Worm (Caenorhabditis elegans) whole organism, L2 larva: ENCODE measurements around the gene F13B6.2.
A peak's percentile ranks its signal among the peaks of the same experiment; 100 is the strongest.

Experiments used
- F13H6.1 ChIP-seq: sonication (generic microtip); optimal IDR thresholded peaks from 2 replicates; lab custom pipeline; 2016; ENCODE audit warnings: missing genetic modification characterization, missing compliant biosample characterization
- R02D3.7 ChIP-seq: fragments of 150-350 bp; optimal IDR thresholded peaks from 2 replicates; lab custom pipeline; 2014; ENCODE audit warnings: missing biosample characterization, missing genetic modification characterization
- Y55F3AM.14 ChIP-seq: fragments of 200-800 bp; sonication (Bioruptor generic); optimal IDR thresholded peaks from 2 replicates; lab custom pipeline; 2018; ENCODE audit warnings: mild to moderate bottlenecking, missing genetic modification characterization, missing compliant biosample characterization
- alr-1 ChIP-seq: fragments of 150-350 bp; optimal IDR thresholded peaks from 2 replicates; lab custom pipeline; 2014; ENCODE audit warnings: missing biosample characterization, missing genetic modification characterization
- aly-2 ChIP-seq: fragments of 150-350 bp; optimal IDR thresholded peaks from 2 replicates; lab custom pipeline; 2014; ENCODE audit warnings: missing biosample characterization, missing genetic modification characterization
- ama-1 ChIP-seq: fragments of 150-350 bp; optimal IDR thresholded peaks from 2 replicates; lab custom pipeline; 2018; ENCODE audit warnings: inconsistent platforms
- blmp-1 ChIP-seq: sonication (generic microtip); optimal IDR thresholded peaks from 2 replicates; lab custom pipeline; 2017; ENCODE audit warnings: missing genetic modification characterization, mild to moderate bottlenecking, missing compliant biosample characterization, antibody characterized with exemption, moderate library complexity; ENCODE audit not compliant: insufficient read depth
- ceh-16 ChIP-seq: fragments of 150-350 bp; optimal IDR thresholded peaks from 2 replicates; lab custom pipeline; 2014; ENCODE audit warnings: missing biosample characterization, missing genetic modification characterization
- crh-2 ChIP-seq: sonication (generic microtip); optimal IDR thresholded peaks from 2 replicates; lab custom pipeline; 2017; ENCODE audit warnings: missing biosample characterization, missing genetic modification characterization
- egl-27 ChIP-seq: sonication (generic microtip); optimal IDR thresholded peaks from 3 replicates; lab custom pipeline; 2017; ENCODE audit warnings: missing biosample characterization, missing genetic modification reagents, missing genetic modification characterization
- elt-1 ChIP-seq: fragments of 150-350 bp; optimal IDR thresholded peaks from 2 replicates; lab custom pipeline; 2014; ENCODE audit warnings: missing biosample characterization, missing genetic modification characterization
- fos-1 ChIP-seq: fragments of 150-350 bp; optimal IDR thresholded peaks from 2 replicates; lab custom pipeline; 2014; ENCODE audit warnings: missing biosample characterization, missing genetic modification characterization
- gmeb-1 ChIP-seq: fragments of 150-350 bp; optimal IDR thresholded peaks from 2 replicates; lab custom pipeline; 2014; ENCODE audit warnings: missing biosample characterization, missing genetic modification characterization
- lin-13 ChIP-seq: fragments of 150-350 bp; optimal IDR thresholded peaks from 2 replicates; lab custom pipeline; 2014; ENCODE audit warnings: missing biosample characterization, missing genetic modification reagents, missing genetic modification characterization
- lin-39 ChIP-seq: fragments of 150-350 bp; optimal IDR thresholded peaks from 2 replicates; lab custom pipeline; 2014; ENCODE audit warnings: missing biosample characterization, missing genetic modification reagents, missing genetic modification characterization
- lsy-2 ChIP-seq, 2 experiments: fragments of 150-350 bp in 1 of 2; sonication (generic microtip) in 1 of 2; optimal IDR thresholded peaks; 2 replicates each; lab custom pipeline; 2014 to 2017; ENCODE audit warnings: missing biosample characterization in 2 of 2, missing genetic modification characterization in 2 of 2
- mab-5 ChIP-seq: fragments of 150-350 bp; optimal IDR thresholded peaks from 2 replicates; lab custom pipeline; 2014; ENCODE audit warnings: missing biosample characterization, missing genetic modification characterization
- mbf-1 ChIP-seq: sonication (generic microtip); optimal IDR thresholded peaks from 2 replicates; lab custom pipeline; 2017; ENCODE audit warnings: missing biosample characterization, missing genetic modification characterization
- mdl-1 ChIP-seq, 2 experiments: fragments of 150-350 bp in 1 of 2; sonication (generic microtip) in 1 of 2; optimal IDR thresholded peaks; 2 replicates each; lab custom pipeline; 2017; ENCODE audit warnings: missing biosample characterization in 2 of 2, missing genetic modification characterization in 2 of 2
- nhr-10 ChIP-seq: sonication (generic microtip); optimal IDR thresholded peaks from 2 replicates; lab custom pipeline; 2017; ENCODE audit warnings: missing biosample characterization, missing genetic modification characterization
- nhr-11 ChIP-seq: fragments of 150-350 bp; optimal IDR thresholded peaks from 2 replicates; lab custom pipeline; 2014; ENCODE audit warnings: missing biosample characterization, missing genetic modification characterization
- nhr-12 ChIP-seq: fragments of 150-350 bp; optimal IDR thresholded peaks from 2 replicates; lab custom pipeline; 2014; ENCODE audit warnings: missing biosample characterization, missing genetic modification characterization
- nhr-129 ChIP-seq: fragments of 150-350 bp; optimal IDR thresholded peaks from 2 replicates; lab custom pipeline; 2014; ENCODE audit warnings: missing biosample characterization, missing genetic modification characterization
- nhr-237 ChIP-seq: fragments of 150-350 bp; optimal IDR thresholded peaks from 2 replicates; lab custom pipeline; 2014; ENCODE audit warnings: missing biosample characterization, missing genetic modification characterization
- nhr-25 ChIP-seq: fragments of 150-350 bp; sonication (generic microtip); optimal IDR thresholded peaks from 3 replicates; lab custom pipeline; 2014; ENCODE audit warnings: missing biosample characterization, missing genetic modification characterization
- nhr-6 ChIP-seq: fragments of 150-350 bp; optimal IDR thresholded peaks from 2 replicates; lab custom pipeline; 2014; ENCODE audit warnings: missing biosample characterization, missing genetic modification characterization
- nhr-77 ChIP-seq: fragments of 150-350 bp; optimal IDR thresholded peaks from 2 replicates; lab custom pipeline; 2014; ENCODE audit warnings: missing biosample characterization, missing genetic modification characterization
- peb-1 ChIP-seq: fragments of 150-350 bp; optimal IDR thresholded peaks from 2 replicates; lab custom pipeline; 2014; ENCODE audit warnings: missing biosample characterization, missing genetic modification characterization
- sem-4 ChIP-seq: fragments of 150-350 bp; optimal IDR thresholded peaks from 2 replicates; lab custom pipeline; 2014; ENCODE audit warnings: missing biosample characterization, missing genetic modification reagents, missing genetic modification characterization
- skn-1 ChIP-seq: sonication (generic microtip); optimal IDR thresholded peaks from 2 replicates; lab custom pipeline; 2017; ENCODE audit warnings: missing biosample characterization, missing genetic modification characterization
- sma-3 ChIP-seq: sonication (generic microtip); optimal IDR thresholded peaks from 2 replicates; lab custom pipeline; 2016; ENCODE audit warnings: missing genetic modification reagents, missing genetic modification characterization, missing compliant biosample characterization
- sma-9 ChIP-seq, 2 experiments: fragments of 150-350 bp in 1 of 2; sonication (generic microtip) in 1 of 2; optimal IDR thresholded peaks; 2 replicates each; lab custom pipeline; 2014 to 2016; ENCODE audit warnings: missing genetic modification characterization in 2 of 2, mild to moderate bottlenecking in 1 of 2, missing biosample characterization in 1 of 2, missing compliant biosample characterization in 1 of 2, missing genetic modification reagents in 1 of 2, moderate library complexity in 1 of 2
- snpc-4 ChIP-seq: fragments of 150-350 bp; optimal IDR thresholded peaks from 2 replicates; lab custom pipeline; 2014; ENCODE audit warnings: missing biosample characterization, missing genetic modification characterization
- unc-39 ChIP-seq: fragments of 150-350 bp; optimal IDR thresholded peaks from 2 replicates; lab custom pipeline; 2014; ENCODE audit warnings: missing biosample characterization, missing genetic modification characterization
- unc-55 ChIP-seq: fragments of 150-350 bp; sonication (generic microtip); optimal IDR thresholded peaks from 3 replicates; lab custom pipeline; 2014; ENCODE audit warnings: missing biosample characterization, missing genetic modification reagents, missing genetic modification characterization
- zag-1 ChIP-seq: fragments of 150-350 bp; optimal IDR thresholded peaks from 2 replicates; lab custom pipeline; 2014; ENCODE audit warnings: missing biosample characterization, missing genetic modification characterization
- ztf-1 ChIP-seq: fragments of 200-800 bp; sonication (Bioruptor generic); conservative IDR thresholded peaks from 2 replicates; pipeline ENCODE4 v1.3.6; 2022; ENCODE audit warnings: missing genetic modification characterization, missing compliant biosample characterization
- ztf-4 ChIP-seq: fragments of 150-350 bp; optimal IDR thresholded peaks from 2 replicates; lab custom pipeline; 2014; ENCODE audit warnings: missing biosample characterization, missing genetic modification characterization

Gene F13B6.2

ce11 chrIV:7507305-7507704, 47.2 kb upstream of the F13B6.2 start (continued):
- no peak for TF ChIP-seq mab-5
- no peak for TF ChIP-seq elt-1 (tag; lab: Kevin White, UChicago)
- no peak for TF ChIP-seq ztf-4 (tag; lab: Kevin White, UChicago)
- TF ChIP-seq ztf-1 (GFP tag; lab: Robert Waterston, UW), result no peak
- TF ChIP-seq nhr-12 (tag; lab: Kevin White, UChicago), result no peak
- no peak for TF ChIP-seq snpc-4
- TF ChIP-seq alr-1 (tag; lab: Kevin White, UChicago), result no peak
- TF ChIP-seq lsy-2 (tag; optimal IDR thresholded peaks at IDR 0.05; lab: Kevin White, UChicago), result peak in 1 of 2 experiments; percentile 61
- no peak for TF ChIP-seq nhr-77
- peak; percentile 21 for TF ChIP-seq lin-13
- TF ChIP-seq nhr-25 (tag; lab: Kevin White, UChicago), result peak; percentile 58
- no peak for TF ChIP-seq aly-2 (tag; lab: Kevin White, UChicago)
- TF ChIP-seq nhr-6 (tag; lab: Kevin White, UChicago), result no peak
- TF ChIP-seq mdl-1 (tag; optimal IDR thresholded peaks at IDR 0.05; lab: Kevin White, UChicago), result peak in 1 of 2 experiments; percentile 1
- no peak for TF ChIP-seq R02D3.7
- no peak for TF ChIP-seq mbf-1
- no peak for TF ChIP-seq unc-55 (GFP tag; lab: Kevin White, UChicago)
- TF ChIP-seq unc-39 (tag; lab: Kevin White, UChicago), result no peak

ce11 chrIV:7506711-7507110, 46.6 kb upstream of the F13B6.2 start:
- TF ChIP-seq nhr-12 (tag; lab: Kevin White, UChicago) (no peak), blmp-1 (no peak), elt-1 (tag; lab: Kevin White, UChicago) (no peak), ceh-16 (tag; lab: Kevin White, UChicago) (no peak), F13H6.1 (tag; lab: Kevin White, UChicago) (no peak), snpc-4 (no peak), alr-1 (tag; lab: Kevin White, UChicago) (no peak), zag-1 (tag; lab: Kevin White, UChicago) (no peak), nhr-129 (tag; lab: Kevin White, UChicago) (no peak), nhr-6 (tag; lab: Kevin White, UChicago) (no peak), gmeb-1 (tag; lab: Kevin White, UChicago) (no peak), nhr-237 (tag; lab: Kevin White, UChicago) (no peak), ztf-1 (GFP tag; lab: Robert Waterston, UW) (no peak)

ce11 chrIV:7505866-7506488, 45.9 kb upstream of the F13B6.2 start:
- TF ChIP-seq sma-9 (GFP tag; optimal IDR thresholded peaks at IDR 0.05; lab: Kevin White, UChicago), result peak; percentile 66
- no peak for TF ChIP-seq sma-9 (tag; optimal IDR thresholded peaks at IDR 0.05; lab: Kevin White, UChicago)
- no peak for TF ChIP-seq mab-5
- no peak for TF ChIP-seq snpc-4
- no peak for TF ChIP-seq sem-4
- peak; percentile 74 for TF ChIP-seq nhr-129 (tag; lab: Kevin White, UChicago)
- peak; percentile 12 for TF ChIP-seq ztf-4 (tag; lab: Kevin White, UChicago)
- no peak for TF ChIP-seq nhr-237 (tag; lab: Kevin White, UChicago)
- TF ChIP-seq nhr-6 (tag; lab: Kevin White, UChicago), result peak; percentile 53
- TF ChIP-seq F13H6.1 (tag; lab: Kevin White, UChicago), result no peak
- no peak for TF ChIP-seq skn-1 (tag; lab: Kevin White, UChicago)
- peak; percentile 23 for TF ChIP-seq nhr-25 (tag; lab: Kevin White, UChicago)
- peak; percentile 30 for TF ChIP-seq sma-3 (GFP tag; lab: Kevin White, UChicago)
- peak in 1 of 2 experiments; percentile 33 for TF ChIP-seq lsy-2 (tag; optimal IDR thresholded peaks at IDR 0.05; lab: Kevin White, UChicago)
- peak; percentile 78 for TF ChIP-seq ama-1 (lab: Kevin White, UChicago)
- TF ChIP-seq fos-1 (tag; lab: Kevin White, UChicago), result peak; percentile 14
- TF ChIP-seq lin-13, result peak; percentile 13

ce11 chrIV:7503322-7503721, 43.2 kb upstream of the F13B6.2 start, which contains the start of gene glt-6:
glt-6 (plus strand) TSS chrIV:7503622.
- no peak for TF ChIP-seq nhr-11
- no peak for TF ChIP-seq Y55F3AM.14
- TF ChIP-seq mdl-1 (tag; optimal IDR thresholded peaks at IDR 0.05; lab: Kevin White, UChicago), result no peak
- TF ChIP-seq F13H6.1 (tag; lab: Kevin White, UChicago), result no peak
- TF ChIP-seq mbf-1, result no peak
- no peak for TF ChIP-seq nhr-77
- no peak for TF ChIP-seq skn-1 (tag; lab: Kevin White, UChicago)
- no peak for TF ChIP-seq snpc-4
- TF ChIP-seq ztf-1 (GFP tag; lab: Robert Waterston, UW), result no peak
- no peak for TF ChIP-seq peb-1 (tag; lab: Kevin White, UChicago)
- no peak for TF ChIP-seq lin-13
- TF ChIP-seq crh-2, result no peak
- no peak for TF ChIP-seq nhr-10 (tag; lab: Kevin White, UChicago)
- TF ChIP-seq lin-39 (tag; lab: Kevin White, UChicago), result no peak
- no peak for TF ChIP-seq mab-5
- no peak for TF ChIP-seq egl-27 (tag; lab: Kevin White, UChicago)
